Worm (Caenorhabditis elegans): Measurements from ENCODE around the gene swm-1.

DNA sequence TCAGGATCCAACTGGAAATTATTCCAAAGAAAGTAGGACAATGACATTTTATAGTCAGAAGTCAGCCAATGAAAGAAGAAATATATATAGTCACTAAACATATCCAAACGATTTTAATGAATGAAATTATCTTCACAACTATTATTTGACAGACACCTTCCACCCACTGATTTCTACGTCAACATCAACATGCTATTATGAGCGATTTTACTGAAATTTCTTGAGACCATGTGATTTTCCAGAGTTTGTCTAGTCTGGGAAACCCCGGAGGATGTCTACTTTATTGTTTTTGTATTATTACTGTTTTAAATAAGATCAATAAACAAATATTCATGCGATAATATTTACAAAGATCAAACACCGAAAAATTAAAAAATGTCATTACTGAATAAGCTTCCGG, 39.1 kb downstream of the swm-1 start, which contains the start of gene srt-18:
- TF ChIP-seq elt-1 (tag; optimal IDR thresholded peaks at IDR 0.05; ENCODE audit: borderline replicate concordance, insufficient read depth) (no peak), unc-62 (GFP tag; optimal IDR thresholded peaks at IDR 0.05) (no peak), ztf-11 (tag; optimal IDR thresholded peaks at IDR 0.05) (no peak), nhr-28 (tag; optimal IDR thresholded peaks at IDR 0.05) (no peak), unc-39 (tag; optimal IDR thresholded peaks at IDR 0.05) (no peak), nhr-76 (tag; optimal IDR thresholded peaks at IDR 0.05) (no peak), snpc-4 (tag; optimal IDR thresholded peaks at IDR 0.05) (no peak), lin-13 (tag; optimal IDR thresholded peaks at IDR 0.05) (no peak)

All from whole organism, mixed stage, embryonic.